Fruit fly (Drosophila melanogaster) whole organism, embryonic: ENCODE results near the gene CG34125.

Source experiments
- ATbp ChIP-seq: fragments of 200-800 bp; sonication (Bioruptor generic); optimal IDR thresholded peaks from 2 replicates; lab custom pipeline; 2017; ENCODE audit warnings: missing biosample characterization, mild to moderate bottlenecking, missing genetic modification characterization, missing genetic modification reagents
- Atf6 ChIP-seq: fragments of 200-800 bp; sonication (Bioruptor generic); IDR thresholded peaks from 2 replicates; pipeline ENCODE4 v1.3.6; 2022; ENCODE audit warnings: missing biosample characterization, missing genetic modification characterization
- CG10274 ChIP-seq: fragments of 200-800 bp; sonication (Bioruptor generic); optimal IDR thresholded peaks from 3 replicates; lab custom pipeline; 2017; ENCODE audit warnings: missing biosample characterization, mild to moderate bottlenecking, missing genetic modification characterization
- CG13624 ChIP-seq: fragments of 200-800 bp; sonication (Bioruptor generic); optimal IDR thresholded peaks from 2 replicates; lab custom pipeline; 2016; ENCODE audit warnings: missing biosample characterization, missing genetic modification characterization
- CG13894 ChIP-seq: fragments of 200-800 bp; sonication (Bioruptor generic); optimal IDR thresholded peaks from 3 replicates; lab custom pipeline; 2018; ENCODE audit warnings: missing biosample characterization, mild to moderate bottlenecking, missing genetic modification characterization, moderate library complexity
- CG14014 ChIP-seq: fragments of 200-800 bp; sonication (Bioruptor generic); IDR thresholded peaks from 2 replicates; pipeline ENCODE4 v1.3.6; 2022; ENCODE audit warnings: missing biosample characterization, missing genetic modification characterization
- CG14441 ChIP-seq: fragments of 200-800 bp; sonication (Bioruptor generic); IDR thresholded peaks from 2 replicates; pipeline ENCODE4 v1.3.6; 2022; ENCODE audit warnings: missing biosample characterization, missing genetic modification characterization
- CG14860 ChIP-seq: fragments of 200-800 bp; sonication (Bioruptor generic); IDR thresholded peaks from 3 replicates; pipeline ENCODE4 v1.3.6; 2022; ENCODE audit warnings: missing biosample characterization, missing genetic modification characterization; ENCODE audit not compliant: partially characterized antibody
- CG15514 ChIP-seq: fragments of 200-800 bp; sonication (Bioruptor generic); optimal IDR thresholded peaks from 3 replicates; lab custom pipeline; 2017; ENCODE audit warnings: missing biosample characterization, missing genetic modification characterization, mild to moderate bottlenecking, moderate library complexity, missing genetic modification reagents
- CG15601 ChIP-seq: fragments of 200-800 bp; sonication (Bioruptor generic); optimal IDR thresholded peaks from 3 replicates; lab custom pipeline; 2019; ENCODE audit warnings: missing biosample characterization, mild to moderate bottlenecking, missing genetic modification characterization, moderate library complexity
- CG17802 ChIP-seq: fragments of 200-800 bp; sonication (Bioruptor generic); optimal IDR thresholded peaks from 2 replicates; lab custom pipeline; 2018; ENCODE audit warnings: missing biosample characterization, mild to moderate bottlenecking, missing genetic modification characterization, moderate library complexity
- CG30431 ChIP-seq: fragments of 200-800 bp; sonication (Bioruptor generic); optimal IDR thresholded peaks from 2 replicates; lab custom pipeline; 2017; ENCODE audit warnings: missing biosample characterization, missing genetic modification characterization
- CG32532 ChIP-seq: fragments of 200-800 bp; sonication (Bioruptor generic); IDR thresholded peaks from 2 replicates; pipeline ENCODE4 v1.3.6; 2022; ENCODE audit warnings: missing biosample characterization, missing genetic modification characterization
- CG4854 ChIP-seq: fragments of 200-800 bp; sonication (Bioruptor generic); optimal IDR thresholded peaks from 2 replicates; lab custom pipeline; 2016; ENCODE audit warnings: missing biosample characterization, missing genetic modification characterization, inconsistent platforms
- CG6765 ChIP-seq: fragments of 200-800 bp; sonication (Bioruptor generic); optimal IDR thresholded peaks from 3 replicates; lab custom pipeline; 2017; ENCODE audit warnings: missing biosample characterization, mild to moderate bottlenecking, missing genetic modification characterization
- CG6813 ChIP-seq: fragments of 200-800 bp; sonication (Bioruptor generic); optimal IDR thresholded peaks from 2 replicates; lab custom pipeline; 2017; ENCODE audit warnings: missing biosample characterization, missing genetic modification characterization, mild to moderate bottlenecking, moderate library complexity, missing genetic modification reagents
- CG8388 ChIP-seq: fragments of 200-800 bp; sonication (Bioruptor generic); optimal IDR thresholded peaks from 2 replicates; lab custom pipeline; 2019; ENCODE audit warnings: missing biosample characterization, mild to moderate bottlenecking, missing genetic modification characterization, moderate library complexity
- CG8944 ChIP-seq: fragments of 200-800 bp; sonication (Bioruptor generic); optimal IDR thresholded peaks from 3 replicates; lab custom pipeline; 2016; ENCODE audit warnings: missing biosample characterization, missing genetic modification characterization
- CG9215 ChIP-seq: fragments of 200-800 bp; sonication (Bioruptor generic); IDR thresholded peaks from 2 replicates; pipeline ENCODE4 v1.3.6; 2022; ENCODE audit warnings: missing biosample characterization, missing genetic modification characterization
- CrebB ChIP-seq: fragments of 200-800 bp; sonication (Bioruptor generic); optimal IDR thresholded peaks from 3 replicates; lab custom pipeline; 2018; ENCODE audit warnings: missing biosample characterization, mild to moderate bottlenecking, missing genetic modification characterization
- Dbx ChIP-seq: fragments of 200-800 bp; sonication (Bioruptor generic); IDR thresholded peaks from 3 replicates; pipeline ENCODE4 v1.3.6; 2022; ENCODE audit warnings: missing biosample characterization, missing genetic modification characterization
- Deaf1 ChIP-seq: fragments of 200-800 bp; optimal IDR thresholded peaks from 3 replicates; lab custom pipeline; 2019; ENCODE audit warnings: missing biosample characterization, mild to moderate bottlenecking, missing genetic modification characterization, moderate library complexity
- Dref ChIP-seq: fragments of 200-800 bp; sonication (Bioruptor generic); IDR thresholded peaks from 2 replicates; pipeline ENCODE4 v1.3.6; 2022; ENCODE audit warnings: missing biosample characterization, missing genetic modification characterization
- Fer1 ChIP-seq: fragments of 200-800 bp; sonication (Bioruptor generic); optimal IDR thresholded peaks from 2 replicates; lab custom pipeline; 2017; ENCODE audit warnings: missing biosample characterization, mild to moderate bottlenecking, missing genetic modification characterization
- HHEX ChIP-seq: fragments of 200-800 bp; sonication (Bioruptor generic); optimal IDR thresholded peaks from 3 replicates; lab custom pipeline; 2017; ENCODE audit warnings: missing biosample characterization, mild to moderate bottlenecking, missing genetic modification characterization, missing genetic modification reagents
- Hand ChIP-seq: fragments of 200-800 bp; sonication (Bioruptor generic); optimal IDR thresholded peaks from 2 replicates; lab custom pipeline; 2017; ENCODE audit warnings: mild to moderate bottlenecking, missing biosample characterization, missing genetic modification reagents, missing genetic modification characterization
- HmgD ChIP-seq: fragments of 200-800 bp; sonication (Bioruptor generic); optimal IDR thresholded peaks from 3 replicates; lab custom pipeline; 2016; ENCODE audit warnings: missing biosample characterization, missing genetic modification characterization
- Hmx ChIP-seq: fragments of 200-800 bp; sonication (Bioruptor generic); optimal IDR thresholded peaks from 2 replicates; lab custom pipeline; 2016; ENCODE audit warnings: missing biosample characterization, missing genetic modification characterization
- MTF-1 ChIP-seq: fragments of 200-800 bp; sonication (Bioruptor generic); optimal IDR thresholded peaks from 2 replicates; lab custom pipeline; 2018; ENCODE audit warnings: missing biosample characterization, mild to moderate bottlenecking, missing genetic modification characterization, borderline replicate concordance
- Mrtf ChIP-seq: fragments of 200-800 bp; sonication (Bioruptor generic); IDR thresholded peaks from 3 replicates; pipeline ENCODE4 v1.3.6; 2022; ENCODE audit warnings: missing biosample characterization, missing genetic modification characterization
- NK7.1 ChIP-seq: fragments of 200-800 bp; sonication (Bioruptor generic); optimal IDR thresholded peaks from 3 replicates; lab custom pipeline; 2016; ENCODE audit warnings: missing biosample characterization, missing genetic modification characterization
- Nf-YA ChIP-seq: fragments of 200-800 bp; sonication (Bioruptor generic); IDR thresholded peaks from 2 replicates; pipeline ENCODE4 v1.3.6; 2022; ENCODE audit warnings: missing biosample characterization, missing genetic modification characterization
- Nf-YC ChIP-seq: fragments of 200-800 bp; optimal IDR thresholded peaks from 3 replicates; lab custom pipeline; 2019; ENCODE audit warnings: missing biosample characterization, mild to moderate bottlenecking, missing genetic modification characterization, moderate library complexity
- Rfx ChIP-seq: fragments of 200-800 bp; sonication (Bioruptor generic); IDR thresholded peaks from 2 replicates; pipeline ENCODE4 v1.3.6; 2022; ENCODE audit warnings: missing biosample characterization, missing genetic modification characterization
- caup ChIP-seq: fragments of 200-800 bp; sonication (Bioruptor generic); optimal IDR thresholded peaks from 3 replicates; lab custom pipeline; 2017; ENCODE audit warnings: missing biosample characterization, mild to moderate bottlenecking, missing genetic modification characterization, moderate library complexity; ENCODE audit not compliant: severe bottlenecking
- chinmo ChIP-seq: fragments of 200-800 bp; sonication (Bioruptor generic); IDR thresholded peaks from 4 replicates; pipeline ENCODE4 v1.3.6; 2022; ENCODE audit warnings: missing biosample characterization, missing genetic modification characterization; ENCODE audit not compliant: partially characterized antibody
- corto ChIP-seq: fragments of 200-800 bp; sonication (Bioruptor generic); optimal IDR thresholded peaks from 2 replicates; lab custom pipeline; 2016; ENCODE audit warnings: missing biosample characterization, mild to moderate bottlenecking, missing genetic modification characterization, moderate library complexity
- emc ChIP-seq: fragments of 200-800 bp; sonication (Bioruptor generic); optimal IDR thresholded peaks from 2 replicates; lab custom pipeline; 2016; ENCODE audit warnings: missing biosample characterization, missing genetic modification characterization
- gsb-n ChIP-seq: fragments of 200-800 bp; sonication (Bioruptor generic); optimal IDR thresholded peaks from 3 replicates; lab custom pipeline; 2018; ENCODE audit warnings: missing biosample characterization, mild to moderate bottlenecking, missing genetic modification characterization
- lmd ChIP-seq: fragments of 200-800 bp; sonication (Bioruptor generic); IDR thresholded peaks from 2 replicates; pipeline ENCODE4 v1.3.6; 2022; ENCODE audit warnings: missing biosample characterization, missing genetic modification characterization
- nerfin-2 ChIP-seq: fragments of 200-800 bp; sonication (Bioruptor generic); IDR thresholded peaks from 2 replicates; pipeline ENCODE4 v1.3.6; 2022; ENCODE audit warnings: missing biosample characterization, missing genetic modification characterization; ENCODE audit not compliant: partially characterized antibody
- oc ChIP-seq: fragments of 200-800 bp; sonication (Bioruptor generic); optimal IDR thresholded peaks from 2 replicates; lab custom pipeline; 2018; ENCODE audit warnings: missing biosample characterization, mild to moderate bottlenecking, missing genetic modification characterization, moderate library complexity
- odd ChIP-seq: fragments of 200-800 bp; sonication (Bioruptor generic); optimal IDR thresholded peaks from 2 replicates; lab custom pipeline; 2017; ENCODE audit warnings: missing biosample characterization, mild to moderate bottlenecking, missing genetic modification characterization
- pnt ChIP-seq: fragments of 200-800 bp; sonication (Bioruptor generic); optimal IDR thresholded peaks from 3 replicates; lab custom pipeline; 2016; ENCODE audit warnings: missing biosample characterization, missing genetic modification characterization
- scrt ChIP-seq: fragments of 200-800 bp; sonication (Bioruptor generic); optimal IDR thresholded peaks from 2 replicates; lab custom pipeline; 2018; ENCODE audit warnings: missing biosample characterization, mild to moderate bottlenecking, missing genetic modification characterization, moderate library complexity
- so ChIP-seq: fragments of 200-800 bp; sonication (Bioruptor generic); IDR thresholded peaks from 3 replicates; pipeline ENCODE4 v1.3.6; 2022; ENCODE audit warnings: missing biosample characterization, missing genetic modification characterization
- stc ChIP-seq: fragments of 200-800 bp; sonication (Bioruptor generic); IDR thresholded peaks from 2 replicates; pipeline ENCODE4 v1.3.6; 2022; ENCODE audit warnings: missing biosample characterization, missing genetic modification characterization
- tll ChIP-seq, 2 experiments: fragments of 200-800 bp in 1 of 2; fragments of >200 bp in 1 of 2; sonication (Bioruptor generic) in 1 of 2; optimal IDR thresholded peaks; 2 replicates each; lab custom pipeline; 2017 to 2019; ENCODE audit warnings: missing biosample characterization in 2 of 2, missing genetic modification characterization in 2 of 2, mild to moderate bottlenecking in 1 of 2, moderate library complexity in 1 of 2
- z ChIP-seq: fragments of 200-800 bp; sonication (Bioruptor generic); IDR thresholded peaks from 3 replicates; pipeline ENCODE4 v1.3.6; 2022; ENCODE audit warnings: missing biosample characterization, missing genetic modification characterization
- zf30C ChIP-seq: fragments of 200-800 bp; sonication (Bioruptor generic); optimal IDR thresholded peaks from 3 replicates; lab custom pipeline; 2018; ENCODE audit warnings: missing biosample characterization, mild to moderate bottlenecking, missing genetic modification characterization

CG34125 gene

dm6 chr2L:4928340-4928739 is 37.1 kb upstream of the CG34125 start (continued):
- no peak for TF ChIP-seq CG8388
- TF ChIP-seq CG13624 (GFP tag; lab: Kevin White, UChicago): no peak
- peak; percentile 98 for TF ChIP-seq CG15601
- TF ChIP-seq chinmo: no peak
- TF ChIP-seq nerfin-2 (GFP tag; lab: Robert Waterston, UW): no peak
- no peak for TF ChIP-seq HHEX (GFP tag; lab: Kevin White, UChicago)
- TF ChIP-seq Hmx (GFP tag; lab: Kevin White, UChicago): no peak
- peak; percentile 91 for TF ChIP-seq Deaf1
- TF ChIP-seq Mrtf (GFP tag; lab: Robert Waterston, UW): no peak
- TF ChIP-seq gsb-n (tag; lab: Kevin White, UChicago): no peak
- TF ChIP-seq CG13894 (tag; lab: Kevin White, UChicago): peak; percentile 100
- TF ChIP-seq stc: 0 out of 2 replicates have a peak, but pooled peaks have one; percentile 22
- no peak for TF ChIP-seq CG14441 (GFP tag; lab: Robert Waterston, UW)
- TF ChIP-seq CG10274 (GFP tag; lab: Kevin White, UChicago): no peak
- peak; percentile 31 for TF ChIP-seq caup (GFP tag; lab: Kevin White, UChicago)
- no peak for TF ChIP-seq z (GFP tag; lab: Robert Waterston, UW)
- TF ChIP-seq CG14014 (GFP tag; lab: Robert Waterston, UW): peak; percentile 18; the same call in 1 of the 2 replicates
- no peak for TF ChIP-seq pnt (GFP tag; lab: Kevin White, UChicago)
- no peak for TF ChIP-seq NK7.1
- peak; percentile 20 for TF ChIP-seq odd (GFP tag; lab: Kevin White, UChicago)
- no peak for TF ChIP-seq HmgD (GFP tag; lab: Kevin White, UChicago)
- no peak for TF ChIP-seq Nf-YA (GFP tag; lab: Robert Waterston, UW)
- TF ChIP-seq Dref (GFP tag; lab: Robert Waterston, UW): no peak
- no peak for TF ChIP-seq CG8944 (GFP tag; lab: Kevin White, UChicago)
- TF ChIP-seq CG4854 (GFP tag; lab: Kevin White, UChicago): no peak
- no peak for TF ChIP-seq Hand (GFP tag; lab: Kevin White, UChicago)
- no peak for TF ChIP-seq CG14860 (GFP tag; lab: Robert Waterston, UW)
- peak; percentile 45 for TF ChIP-seq CG15514 (GFP tag; lab: Kevin White, UChicago)
- no peak for TF ChIP-seq MTF-1
- TF ChIP-seq lmd (GFP tag; lab: Robert Waterston, UW): no peak
- TF ChIP-seq scrt: peak; percentile 81
- no peak for TF ChIP-seq Nf-YC
- peak; percentile 58 for TF ChIP-seq CG6765
- peak; percentile 54 for TF ChIP-seq Atf6 (GFP tag; lab: Robert Waterston, UW)
- peak; percentile 65; the same call in 1 of the 2 replicates for TF ChIP-seq CG32532 (GFP tag; lab: Robert Waterston, UW)
- TF ChIP-seq so (GFP tag; lab: Robert Waterston, UW): 0 out of 3 replicates have a peak, but pooled peaks have one; percentile 34
- TF ChIP-seq CrebB (tag; lab: Kevin White, UChicago): no peak
- TF ChIP-seq CG9215 (GFP tag; lab: Robert Waterston, UW): no peak
- TF ChIP-seq CG30431 (GFP tag; lab: Kevin White, UChicago): no peak
- TF ChIP-seq corto: no peak
- TF ChIP-seq ATbp (GFP tag; lab: Kevin White, UChicago): no peak
- no peak for TF ChIP-seq CG17802 (tag; lab: Kevin White, UChicago)
- TF ChIP-seq CG6813 (GFP tag; lab: Kevin White, UChicago): no peak
- TF ChIP-seq Dbx (GFP tag; lab: Robert Waterston, UW): peak; percentile 57; the same call in 1 of the 3 replicates
- peak; percentile 79 for TF ChIP-seq Fer1 (GFP tag; lab: Kevin White, UChicago)
- no peak for TF ChIP-seq zf30C (GFP tag; lab: Kevin White, UChicago)
- no peak for TF ChIP-seq tll (GFP tag; optimal IDR thresholded peaks at IDR 0.05; lab: Kevin White, UChicago)
- no peak for TF ChIP-seq emc (GFP tag; lab: Kevin White, UChicago)
- no peak for TF ChIP-seq oc (tag; lab: Kevin White, UChicago)
- TF ChIP-seq Rfx: peak; percentile 42; the same call in 1 of the 2 replicates
